Worm (Caenorhabditis elegans): ENCODE measurements around the gene nas-7.

The nas-7 gene

DNA sequence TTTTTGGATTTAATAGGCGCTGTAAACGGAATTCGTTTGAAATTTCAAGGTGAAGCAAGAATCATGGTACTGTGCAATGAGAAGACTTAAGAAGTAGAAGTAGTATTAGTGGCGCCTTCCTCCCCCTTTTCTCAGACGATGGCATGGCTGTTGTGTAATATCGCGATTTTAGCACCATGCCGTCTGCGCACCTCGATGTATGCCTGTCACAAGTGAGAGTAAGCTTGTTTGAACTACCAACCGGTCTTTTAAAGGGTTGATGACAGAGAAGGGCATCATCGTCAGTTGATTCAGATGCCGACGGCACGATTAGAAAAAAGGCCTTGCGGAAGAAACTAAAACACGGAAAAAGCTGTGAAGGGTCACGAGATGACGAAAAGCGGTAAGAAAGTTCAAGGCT is 1.5 kb upstream of the nas-7 start:
- no peak for TF ChIP-seq lin-32 (GFP tag; optimal IDR thresholded peaks at IDR 0.05)
- TF ChIP-seq lsy-2 (tag; optimal IDR thresholded peaks at IDR 0.05): no peak
- no peak for TF ChIP-seq nhr-2 (tag; optimal IDR thresholded peaks at IDR 0.05)
- TF ChIP-seq M03D4.4 (tag; optimal IDR thresholded peaks at IDR 0.05): no peak
- no peak for TF ChIP-seq cnd-1 (tag; optimal IDR thresholded peaks at IDR 0.05)
- no peak for TF ChIP-seq ceh-43 (GFP tag; optimal IDR thresholded peaks at IDR 0.05)
- no peak for TF ChIP-seq ces-1 (GFP tag; optimal IDR thresholded peaks at IDR 0.05)
- TF ChIP-seq sptf-1 (tag; optimal IDR thresholded peaks at IDR 0.05): no peak
- no peak for TF ChIP-seq nhr-237 (tag; optimal IDR thresholded peaks at IDR 0.05)

ce11 chrII:7398712-7399111 is 3.8 kb downstream of the nas-7 start, which contains the start of gene C07D10.1:
TSS of gene C07D10.1 (plus strand) at chrII:7399012.
- TF ChIP-seq elt-1 (tag; optimal IDR thresholded peaks at IDR 0.05; ENCODE audit: borderline replicate concordance, insufficient read depth) (no peak), lin-13 (tag; optimal IDR thresholded peaks at IDR 0.05) (no peak), bed-3 (GFP tag; optimal IDR thresholded peaks at IDR 0.05) (no peak), mab-5 (tag; optimal IDR thresholded peaks at IDR 0.05) (no peak), nhr-237 (tag; optimal IDR thresholded peaks at IDR 0.05) (no peak), unc-120 (tag; optimal IDR thresholded peaks at IDR 0.05; ENCODE audit: poor library complexity, severe bottlenecking) (no peak), sptf-1 (tag; optimal IDR thresholded peaks at IDR 0.05) (no peak)

DNA sequence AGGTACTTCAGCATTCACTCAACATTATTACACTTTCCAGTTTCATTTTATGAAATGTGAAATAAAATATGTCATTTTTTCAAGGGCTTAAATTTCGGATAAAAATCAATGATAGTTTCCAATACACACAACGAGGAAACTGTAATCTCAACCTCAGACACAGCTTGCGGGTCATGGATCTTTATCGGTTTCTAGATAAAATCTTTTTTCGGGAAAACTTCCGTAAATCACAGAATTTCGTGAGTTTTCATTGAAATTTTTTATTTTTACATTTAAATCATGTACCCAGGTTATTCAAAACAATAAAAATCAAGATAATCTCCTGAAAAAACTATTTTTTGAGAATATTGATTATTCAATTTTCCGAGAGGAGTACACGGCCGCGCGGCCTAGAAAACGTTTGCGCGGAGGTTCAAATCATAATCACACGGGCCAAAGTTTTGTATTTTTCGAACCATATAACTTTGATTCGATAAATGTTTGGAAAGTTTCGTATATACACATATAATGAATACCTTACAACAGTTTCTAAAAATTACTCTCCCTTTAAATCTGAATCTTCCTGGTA is 5.2 kb downstream of the nas-7 start:
- TF ChIP-seq ceh-43 (GFP tag; optimal IDR thresholded peaks at IDR 0.05): no peak
- no peak for TF ChIP-seq M03D4.4 (tag; optimal IDR thresholded peaks at IDR 0.05)
- peak; percentile 81 for TF ChIP-seq elt-1 (tag; optimal IDR thresholded peaks at IDR 0.05; ENCODE audit: borderline replicate concordance, insufficient read depth)
- no peak for TF ChIP-seq nhr-12 (tag; optimal IDR thresholded peaks at IDR 0.05)

ce11 chrII:7396081-7396480 is 6.4 kb downstream of the nas-7 start:
- TF ChIP-seq nhr-2 (tag; optimal IDR thresholded peaks at IDR 0.05) (no peak), lin-13 (tag; optimal IDR thresholded peaks at IDR 0.05) (no peak), drap-1 (GFP tag; optimal IDR thresholded peaks at IDR 0.05) (no peak), cnd-1 (tag; optimal IDR thresholded peaks at IDR 0.05) (no peak), zip-8 (tag; optimal IDR thresholded peaks at IDR 0.05) (no peak), ceh-43 (GFP tag; optimal IDR thresholded peaks at IDR 0.05) (no peak), elt-1 (tag; optimal IDR thresholded peaks at IDR 0.05; ENCODE audit: borderline replicate concordance, insufficient read depth) (no peak), ztf-11 (tag; optimal IDR thresholded peaks at IDR 0.05) (no peak), tbx-8 (GFP tag; optimal IDR thresholded peaks at IDR 0.05) (no peak), sem-2 (GFP tag; optimal IDR thresholded peaks at IDR 0.05) (no peak), nhr-237 (tag; optimal IDR thresholded peaks at IDR 0.05) (no peak), sptf-1 (tag; optimal IDR thresholded peaks at IDR 0.05) (no peak), bed-3 (GFP tag; optimal IDR thresholded peaks at IDR 0.05) (no peak)

DNA sequence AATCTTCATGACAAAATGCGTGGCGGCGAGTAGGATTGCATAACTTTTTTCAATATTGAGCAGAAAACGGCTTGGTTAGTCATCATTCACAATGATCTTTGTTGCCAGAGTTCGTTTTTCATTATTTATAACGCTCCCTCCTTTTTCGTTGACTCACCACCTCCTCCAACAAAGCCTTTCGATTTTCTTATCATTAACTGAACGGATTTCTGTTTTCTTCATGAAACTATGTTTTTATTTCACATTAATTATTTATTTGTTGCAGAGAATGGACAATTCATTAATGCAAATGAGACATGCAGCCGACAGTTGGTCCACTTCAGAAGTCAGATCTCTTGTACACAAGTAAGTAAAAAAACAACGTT is 7.9 kb downstream of the nas-7 start, which contains the start of gene bath-44:
TSS of gene bath-44 (plus strand) at position 266 of the 365 bp plus-strand sequence.
- TF ChIP-seq ceh-39 (tag; optimal IDR thresholded peaks at IDR 0.05) (no peak), elt-1 (tag; optimal IDR thresholded peaks at IDR 0.05; ENCODE audit: borderline replicate concordance, insufficient read depth) (no peak), zip-8 (tag; optimal IDR thresholded peaks at IDR 0.05) (no peak), flh-1 (GFP tag; optimal IDR thresholded peaks at IDR 0.05) (no peak), ces-1 (GFP tag; optimal IDR thresholded peaks at IDR 0.05) (no peak), drap-1 (GFP tag; optimal IDR thresholded peaks at IDR 0.05) (no peak), tbx-8 (GFP tag; optimal IDR thresholded peaks at IDR 0.05) (no peak), snpc-4 (tag; optimal IDR thresholded peaks at IDR 0.05) (no peak), ham-2 (GFP tag; optimal IDR thresholded peaks at IDR 0.05) (no peak), ceh-43 (GFP tag; optimal IDR thresholded peaks at IDR 0.05) (no peak), unc-120 (tag; optimal IDR thresholded peaks at IDR 0.05; ENCODE audit: poor library complexity, severe bottlenecking) (no peak), lin-32 (GFP tag; optimal IDR thresholded peaks at IDR 0.05) (no peak), nhr-2 (tag; optimal IDR thresholded peaks at IDR 0.05) (no peak), blmp-1 (tag; optimal IDR thresholded peaks at IDR 0.05) (no peak), elt-3 (tag; optimal IDR thresholded peaks at IDR 0.05) (no peak), sptf-1 (tag; optimal IDR thresholded peaks at IDR 0.05) (no peak), pha-4 (tag; optimal IDR thresholded peaks at IDR 0.05) (no peak)

Data from whole organism, mixed stage, embryonic.